Worm (Caenorhabditis elegans) whole organism, young adult: Measurements from ENCODE around the gene Y22D7AL.15.

Experiments used
- B0019.2 ChIP-seq: fragments of 200-800 bp; sonication (Bioruptor generic); conservative IDR thresholded peaks from 2 replicates; pipeline ENCODE4 v1.3.6; 2022; ENCODE audit warnings: missing genetic modification reagents, missing genetic modification characterization, missing compliant biosample characterization
- B0261.1 ChIP-seq: sonication (generic microtip); optimal IDR thresholded peaks from 2 replicates; lab custom pipeline; 2016; ENCODE audit warnings: mild to moderate bottlenecking, missing genetic modification characterization, moderate library complexity, missing compliant biosample characterization
- C06A6.2 ChIP-seq: fragments of 200-800 bp; sonication (Bioruptor generic); conservative IDR thresholded peaks from 2 replicates; pipeline ENCODE4 v1.3.6; 2022; ENCODE audit warnings: missing genetic modification characterization, missing compliant biosample characterization
- F10E7.11 ChIP-seq: sonication (generic microtip); optimal IDR thresholded peaks from 2 replicates; lab custom pipeline; 2017; ENCODE audit warnings: mild to moderate bottlenecking, missing genetic modification characterization, moderate library complexity, missing compliant biosample characterization
- F22D6.2 ChIP-seq: sonication (generic microtip); optimal IDR thresholded peaks from 2 replicates; lab custom pipeline; 2016; ENCODE audit warnings: mild to moderate bottlenecking, missing genetic modification characterization, missing compliant biosample characterization
- F23B12.7 ChIP-seq: sonication (generic microtip); optimal IDR thresholded peaks from 2 replicates; lab custom pipeline; 2017; ENCODE audit warnings: missing genetic modification characterization, mild to moderate bottlenecking, missing compliant biosample characterization, antibody characterized with exemption, moderate library complexity; ENCODE audit not compliant: insufficient read depth
- F39B2.1 ChIP-seq: fragments of 200-800 bp; sonication (Bioruptor generic); IDR thresholded peaks from 2 replicates; pipeline ENCODE4 v1.3.6; 2022; ENCODE audit warnings: missing genetic modification reagents, missing genetic modification characterization, missing compliant biosample characterization
- F49E8.2 ChIP-seq: sonication (generic microtip); optimal IDR thresholded peaks from 3 replicates; lab custom pipeline; 2017; ENCODE audit warnings: missing genetic modification characterization, mild to moderate bottlenecking, missing compliant biosample characterization, antibody characterized with exemption, moderate library complexity; ENCODE audit not compliant: insufficient read depth
- K11D2.4 ChIP-seq: fragments of 200-800 bp; sonication (Bioruptor generic); IDR thresholded peaks from 2 replicates; pipeline ENCODE4 v1.3.6; 2022; ENCODE audit warnings: missing genetic modification reagents, missing genetic modification characterization, missing compliant biosample characterization
- K12H6.12 ChIP-seq: fragments of 200-800 bp; sonication (Bioruptor generic); optimal IDR thresholded peaks from 2 replicates; lab custom pipeline; 2018; ENCODE audit warnings: mild to moderate bottlenecking, missing genetic modification characterization, missing compliant biosample characterization
- Y56A3A.18 ChIP-seq: fragments of 200-800 bp; sonication (Bioruptor generic); IDR thresholded peaks from 2 replicates; pipeline ENCODE4 v1.3.6; 2022; ENCODE audit warnings: missing genetic modification reagents, missing genetic modification characterization, missing compliant biosample characterization
- aptf-3 ChIP-seq: fragments of 200-800 bp; sonication (Bioruptor generic); IDR thresholded peaks from 2 replicates; pipeline ENCODE4 v1.3.6; 2022; ENCODE audit warnings: missing genetic modification characterization, missing compliant biosample characterization
- atf-7 ChIP-seq: sonication (generic microtip); optimal IDR thresholded peaks from 2 replicates; lab custom pipeline; 2017; ENCODE audit warnings: mild to moderate bottlenecking, missing genetic modification characterization, missing compliant biosample characterization
- athp-1 ChIP-seq: sonication (generic microtip); optimal IDR thresholded peaks from 2 replicates; lab custom pipeline; 2017; ENCODE audit warnings: mild to moderate bottlenecking, missing genetic modification characterization, missing compliant biosample characterization
- attf-5 ChIP-seq: fragments of 200-800 bp; sonication (Bioruptor generic); optimal IDR thresholded peaks from 2 replicates; lab custom pipeline; 2018; ENCODE audit warnings: mild to moderate bottlenecking, missing genetic modification characterization, missing compliant biosample characterization
- attf-6 ChIP-seq: fragments of 200-800 bp; sonication (Bioruptor generic); IDR thresholded peaks from 2 replicates; pipeline ENCODE4 v1.3.6; 2022; ENCODE audit warnings: missing genetic modification reagents, missing genetic modification characterization, missing compliant biosample characterization
- bed-2 ChIP-seq: fragments of 200-800 bp; sonication (Bioruptor generic); IDR thresholded peaks from 2 replicates; pipeline ENCODE4 v1.3.6; 2022; ENCODE audit warnings: missing genetic modification reagents, missing genetic modification characterization, missing compliant biosample characterization
- ccch-3 ChIP-seq: fragments of 200-800 bp; sonication (Bioruptor generic); optimal IDR thresholded peaks from 2 replicates; lab custom pipeline; 2018; ENCODE audit warnings: mild to moderate bottlenecking, missing genetic modification characterization, missing compliant biosample characterization
- ceh-79 ChIP-seq: sonication (generic microtip); optimal IDR thresholded peaks from 2 replicates; lab custom pipeline; 2017; ENCODE audit warnings: mild to moderate bottlenecking, missing genetic modification characterization, missing compliant biosample characterization
- ceh-91 ChIP-seq: fragments of 200-800 bp; sonication (Bioruptor generic); IDR thresholded peaks from 2 replicates; pipeline ENCODE4 v1.3.6; 2022; ENCODE audit warnings: missing genetic modification reagents, missing genetic modification characterization, missing compliant biosample characterization
- chd-7 ChIP-seq: sonication (generic microtip); optimal IDR thresholded peaks from 2 replicates; lab custom pipeline; 2016; ENCODE audit warnings: mild to moderate bottlenecking, missing genetic modification characterization, moderate library complexity, missing compliant biosample characterization
- die-1 ChIP-seq: sonication (generic microtip); optimal IDR thresholded peaks from 2 replicates; lab custom pipeline; 2016; ENCODE audit warnings: missing genotype, mild to moderate bottlenecking, missing genetic modification characterization, missing compliant biosample characterization
- dox-1 ChIP-seq: fragments of 200-800 bp; sonication (Bioruptor generic); IDR thresholded peaks from 2 replicates; pipeline ENCODE4 v1.3.6; 2022; ENCODE audit warnings: missing genetic modification reagents, missing genetic modification characterization, missing compliant biosample characterization
- dpff-1 ChIP-seq: sonication (generic microtip); optimal IDR thresholded peaks from 2 replicates; lab custom pipeline; 2017; ENCODE audit warnings: mild to moderate bottlenecking, missing genetic modification characterization, missing compliant biosample characterization
- ekl-4 ChIP-seq: fragments of 200-800 bp; sonication (Bioruptor generic); IDR thresholded peaks from 2 replicates; pipeline ENCODE4 v1.3.6; 2022; ENCODE audit warnings: missing genetic modification reagents, missing genetic modification characterization, missing compliant biosample characterization
- ets-4 ChIP-seq: fragments of 200-800 bp; sonication (Bioruptor generic); optimal IDR thresholded peaks from 2 replicates; lab custom pipeline; 2018; ENCODE audit warnings: mild to moderate bottlenecking, missing genetic modification characterization, missing compliant biosample characterization
- fkh-3 ChIP-seq: sonication (generic microtip); optimal IDR thresholded peaks from 2 replicates; lab custom pipeline; 2016; ENCODE audit warnings: mild to moderate bottlenecking, missing genetic modification characterization, missing compliant biosample characterization
- him-1 ChIP-seq: sonication (generic microtip); optimal IDR thresholded peaks from 2 replicates; lab custom pipeline; 2016; ENCODE audit warnings: missing genotype, missing genetic modification reagents, missing genetic modification characterization, missing compliant biosample characterization
- hlh-26 ChIP-seq: fragments of 200-800 bp; sonication (Bioruptor generic); conservative IDR thresholded peaks from 2 replicates; pipeline ENCODE4 v1.3.6; 2022; ENCODE audit warnings: missing genetic modification reagents, missing genetic modification characterization, missing compliant biosample characterization
- hmg-1.2 ChIP-seq: fragments of 200-800 bp; sonication (Bioruptor generic); IDR thresholded peaks from 2 replicates; pipeline ENCODE4 v1.3.6; 2022; ENCODE audit warnings: missing genetic modification reagents, missing genetic modification characterization, missing compliant biosample characterization
- hrde-1 ChIP-seq: sonication (generic microtip); optimal IDR thresholded peaks from 2 replicates; lab custom pipeline; 2016; ENCODE audit warnings: missing genetic modification characterization, mild to moderate bottlenecking, missing compliant biosample characterization, moderate library complexity, missing genotype, missing genetic modification reagents, borderline replicate concordance
- let-526 ChIP-seq: fragments of 200-800 bp; sonication (Bioruptor generic); IDR thresholded peaks from 2 replicates; pipeline ENCODE4 v1.3.6; 2022; ENCODE audit warnings: missing genetic modification reagents, missing genetic modification characterization, missing compliant biosample characterization
- lin-26 ChIP-seq: fragments of 200-800 bp; sonication (Bioruptor generic); IDR thresholded peaks from 2 replicates; pipeline ENCODE4 v1.3.6; 2022; ENCODE audit warnings: missing genetic modification reagents, missing genetic modification characterization, missing compliant biosample characterization
- lin-40 ChIP-seq: sonication (generic microtip); optimal IDR thresholded peaks from 2 replicates; lab custom pipeline; 2016; ENCODE audit warnings: missing genetic modification characterization, mild to moderate bottlenecking, missing compliant biosample characterization, missing genotype, missing genetic modification reagents
- lir-1 ChIP-seq: fragments of 200-800 bp; sonication (Bioruptor generic); conservative IDR thresholded peaks from 2 replicates; pipeline ENCODE4 v1.3.6; 2022; ENCODE audit warnings: missing genetic modification reagents, missing genetic modification characterization, missing compliant biosample characterization
- madf-10 ChIP-seq: sonication (generic microtip); optimal IDR thresholded peaks from 2 replicates; lab custom pipeline; 2016; ENCODE audit warnings: mild to moderate bottlenecking, missing genetic modification characterization, missing compliant biosample characterization
- madf-6 ChIP-seq: fragments of 200-800 bp; sonication (Bioruptor generic); IDR thresholded peaks from 2 replicates; pipeline ENCODE4 v1.3.6; 2022; ENCODE audit warnings: missing genetic modification reagents, missing genetic modification characterization, missing compliant biosample characterization
- nfya-2 ChIP-seq: fragments of 200-800 bp; sonication (Bioruptor generic); IDR thresholded peaks from 2 replicates; pipeline ENCODE4 v1.3.6; 2022; ENCODE audit warnings: missing genetic modification reagents, missing genetic modification characterization, missing compliant biosample characterization
- nfyb-1 ChIP-seq: fragments of 200-800 bp; sonication (Bioruptor generic); IDR thresholded peaks from 2 replicates; pipeline ENCODE4 v1.3.6; 2022; ENCODE audit warnings: missing genetic modification reagents, missing genetic modification characterization, missing compliant biosample characterization
- nhr-27 ChIP-seq: fragments of 200-800 bp; sonication (Bioruptor generic); optimal IDR thresholded peaks from 2 replicates; lab custom pipeline; 2018; ENCODE audit warnings: mild to moderate bottlenecking, missing genetic modification characterization, moderate library complexity, missing compliant biosample characterization
- nhr-80 ChIP-seq: sonication (generic microtip); optimal IDR thresholded peaks from 2 replicates; lab custom pipeline; 2016; ENCODE audit warnings: missing genetic modification characterization, missing compliant biosample characterization
- rcor-1 ChIP-seq: fragments of 200-800 bp; sonication (Bioruptor generic); IDR thresholded peaks from 2 replicates; pipeline ENCODE4 v1.3.6; 2022; ENCODE audit warnings: missing genetic modification reagents, missing genetic modification characterization, missing compliant biosample characterization
- rec-8 ChIP-seq, 2 experiments: sonication (generic microtip); optimal IDR thresholded peaks; 2 replicates each; lab custom pipeline; 2016; ENCODE audit warnings: mild to moderate bottlenecking in 2 of 2, missing genetic modification characterization in 2 of 2, missing genetic modification reagents in 2 of 2, missing genotype in 2 of 2, missing biosample characterization in 1 of 2, missing compliant biosample characterization in 1 of 2, moderate library complexity in 1 of 2
- repo-1 ChIP-seq: sonication (generic microtip); optimal IDR thresholded peaks from 2 replicates; lab custom pipeline; 2017; ENCODE audit warnings: mild to moderate bottlenecking, missing genetic modification characterization, missing compliant biosample characterization
- tbx-9 ChIP-seq: sonication (generic microtip); optimal IDR thresholded peaks from 2 replicates; lab custom pipeline; 2016; ENCODE audit warnings: borderline replicate concordance, missing genetic modification characterization, inconsistent platforms, missing compliant biosample characterization
- unc-62 ChIP-seq: fragments of 150-350 bp; optimal IDR thresholded peaks from 2 replicates; lab custom pipeline; 2014; ENCODE audit warnings: missing biosample characterization, missing genetic modification reagents, missing genetic modification characterization
- zim-3 ChIP-seq: sonication (generic microtip); optimal IDR thresholded peaks from 2 replicates; lab custom pipeline; 2017; ENCODE audit warnings: mild to moderate bottlenecking, missing genetic modification characterization, moderate library complexity, missing compliant biosample characterization
- ztf-18 ChIP-seq: sonication (generic microtip); optimal IDR thresholded peaks from 2 replicates; lab custom pipeline; 2016; ENCODE audit warnings: missing genotype, mild to moderate bottlenecking, missing genetic modification characterization, missing compliant biosample characterization
- ztf-3 ChIP-seq: fragments of 200-800 bp; sonication (Bioruptor generic); optimal IDR thresholded peaks from 2 replicates; lab custom pipeline; 2018; ENCODE audit warnings: mild to moderate bottlenecking, missing genetic modification characterization, missing compliant biosample characterization

Gene Y22D7AL.15

ce11 chrIII:1625660-1626275 is 33.9 kb downstream of the Y22D7AL.15 start (continued):
- TF ChIP-seq madf-6 (peak; percentile 66), hrde-1 (tag; lab: Kevin White, UChicago) (peak; percentile 65), F10E7.11 (tag; lab: Kevin White, UChicago) (peak; percentile 82), dpff-1 (tag; lab: Kevin White, UChicago) (peak; percentile 56), zim-3 (peak; percentile 47), hmg-1.2 (GFP tag; lab: Robert Waterston, UW) (peak; percentile 15; the same call in 1 of the 2 replicates), dox-1 (peak; percentile 50; the same call in 1 of the 2 replicates), repo-1 (tag; lab: Kevin White, UChicago) (no peak), ztf-18 (tag; lab: Kevin White, UChicago) (peak; percentile 31), unc-62 (GFP tag; lab: Kevin White, UChicago) (no peak), attf-6 (GFP tag; lab: Robert Waterston, UW) (0 out of 2 replicates have a peak, but pooled peaks have one; percentile 52), ztf-3 (GFP tag; lab: Kevin White, UChicago) (peak; percentile 2), C06A6.2 (no peak), tbx-9 (tag; lab: Kevin White, UChicago) (peak; percentile 80), aptf-3 (GFP tag; lab: Robert Waterston, UW) (peak; percentile 82; the same call in 1 of the 2 replicates), ccch-3 (no peak), chd-7 (peak; percentile 85), fkh-3 (tag; lab: Kevin White, UChicago) (peak; percentile 87), F23B12.7 (tag; lab: Kevin White, UChicago) (no peak), him-1 (tag; lab: Kevin White, UChicago) (no peak), atf-7 (peak; percentile 66), ekl-4 (peak; percentile 74), B0019.2 (GFP tag; lab: Robert Waterston, UW) (no peak), F49E8.2 (peak; percentile 74), Y56A3A.18 (peak; percentile 71), ets-4 (no peak), athp-1 (peak; percentile 91), nhr-80 (tag; lab: Kevin White, UChicago) (no peak), nfya-2 (GFP tag; lab: Robert Waterston, UW) (0 out of 2 replicates have a peak, but pooled peaks have one; percentile 3), B0261.1 (peak; percentile 21), let-526 (GFP tag; lab: Robert Waterston, UW) (no peak), bed-2 (no peak), F39B2.1 (GFP tag; lab: Robert Waterston, UW) (0 out of 2 replicates have a peak, but pooled peaks have one; percentile 66), die-1 (tag; lab: Kevin White, UChicago) (peak; percentile 41), lir-1 (no peak), attf-5 (GFP tag; lab: Kevin White, UChicago) (peak; percentile 15), madf-10 (peak; percentile 32), nhr-27 (tag; lab: Kevin White, UChicago) (no peak), ceh-91 (GFP tag; lab: Robert Waterston, UW) (no peak)

ce11 chrIII:1622329-1622728 is 37.3 kb downstream of the Y22D7AL.15 start:
- TF ChIP-seq rcor-1 (GFP tag; lab: Robert Waterston, UW) (no peak), ztf-3 (GFP tag; lab: Kevin White, UChicago) (no peak), lin-26 (no peak), lin-40 (tag; lab: Kevin White, UChicago) (no peak), rec-8 (tag; optimal IDR thresholded peaks at IDR 0.05; lab: Kevin White, UChicago) (no peak), bed-2 (no peak), nfyb-1 (GFP tag; lab: Robert Waterston, UW) (peak; percentile 65), F22D6.2 (no peak), aptf-3 (GFP tag; lab: Robert Waterston, UW) (no peak), hlh-26 (GFP tag; lab: Robert Waterston, UW) (no peak), nhr-80 (tag; lab: Kevin White, UChicago) (peak; percentile 48), K12H6.12 (no peak), atf-7 (no peak), ceh-79 (tag; lab: Kevin White, UChicago) (no peak), K11D2.4 (GFP tag; lab: Robert Waterston, UW) (no peak), B0261.1 (no peak)
